Fruit fly (Drosophila melanogaster): ENCODE measurements around the gene CG33723.

The CG33723 gene

dm6 chr2L:9397888-9398287 is 42.7 kb downstream of the CG33723 start, which contains the start of gene CG4438:
Gene CG4438 (minus strand): TSS chr2L:9397988.
- no peak for TF ChIP-seq CG17801 (GFP tag; optimal IDR thresholded peaks at IDR 0.05; ENCODE audit: partially characterized antibody)

DNA sequence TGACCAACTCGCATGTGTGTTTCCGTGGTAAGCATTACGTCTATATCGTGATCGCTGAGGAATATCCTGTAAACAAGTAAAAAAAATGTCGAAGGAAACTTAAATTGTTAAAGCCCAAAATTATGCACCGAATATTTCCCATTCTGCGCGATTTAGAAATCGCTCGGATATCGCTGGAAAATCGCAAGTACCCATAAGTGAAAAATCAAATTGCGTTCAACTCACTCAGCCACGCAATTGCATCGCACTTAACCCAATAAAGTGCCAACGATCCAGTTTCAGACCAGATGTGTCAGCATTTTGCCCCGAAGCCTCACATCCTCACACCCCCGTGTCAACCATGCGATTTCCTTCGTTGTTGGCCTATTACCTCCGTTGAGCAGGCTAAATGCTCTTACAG is 44.1 kb downstream of the CG33723 start:
- no peak for TF ChIP-seq CG17801 (GFP tag; optimal IDR thresholded peaks at IDR 0.05; ENCODE audit: partially characterized antibody)

Measured in ovary, adult (tissue).